Worm (Caenorhabditis elegans) whole organism, late embryonic: ENCODE data around the gene T03F6.6.

ENCODE experiments used
- C08G9.2 ChIP-seq: sonication (generic microtip); optimal IDR thresholded peaks from 2 replicates; lab custom pipeline; 2016; ENCODE audit warnings: mild to moderate bottlenecking, missing genetic modification characterization, moderate library complexity, missing compliant biosample characterization
- F13H6.1 ChIP-seq: sonication (generic microtip); optimal IDR thresholded peaks from 2 replicates; lab custom pipeline; 2016; ENCODE audit warnings: missing genetic modification characterization, missing compliant biosample characterization
- K02D7.2 ChIP-seq: sonication (generic microtip); optimal IDR thresholded peaks from 2 replicates; lab custom pipeline; 2017; ENCODE audit warnings: mild to moderate bottlenecking, missing genetic modification characterization, missing compliant biosample characterization
- K09A11.1 ChIP-seq: sonication (generic microtip); optimal IDR thresholded peaks from 2 replicates; lab custom pipeline; 2017; ENCODE audit warnings: antibody characterized with exemption, mild to moderate bottlenecking, missing genetic modification characterization, missing compliant biosample characterization; ENCODE audit not compliant: insufficient read depth
- T23F11.4 ChIP-seq: fragments of 200-800 bp; sonication (Bioruptor generic); optimal IDR thresholded peaks from 2 replicates; lab custom pipeline; 2018; ENCODE audit warnings: mild to moderate bottlenecking, missing genetic modification characterization, missing compliant biosample characterization
- ahr-1 ChIP-seq: sonication (generic microtip); optimal IDR thresholded peaks from 2 replicates; lab custom pipeline; 2016; ENCODE audit warnings: missing genetic modification characterization, missing compliant biosample characterization
- ama-1 ChIP-seq: fragments of 150-350 bp; optimal IDR thresholded peaks from 2 replicates; lab custom pipeline; 2014
- ceh-14 ChIP-seq: sonication (generic microtip); optimal IDR thresholded peaks from 2 replicates; lab custom pipeline; 2016; ENCODE audit warnings: missing genotype, missing genetic modification characterization, missing compliant biosample characterization
- ceh-18 ChIP-seq: sonication (generic microtip); optimal IDR thresholded peaks from 2 replicates; lab custom pipeline; 2016; ENCODE audit warnings: missing genetic modification characterization, missing compliant biosample characterization
- ceh-24 ChIP-seq: sonication (generic microtip); optimal IDR thresholded peaks from 2 replicates; lab custom pipeline; 2016; ENCODE audit warnings: mild to moderate bottlenecking, missing genetic modification characterization, missing compliant biosample characterization
- ceh-30 ChIP-seq: fragments of 150-350 bp; optimal IDR thresholded peaks from 2 replicates; lab custom pipeline; 2014; ENCODE audit warnings: missing biosample characterization, missing genetic modification characterization
- ceh-31 ChIP-seq: sonication (generic microtip); optimal IDR thresholded peaks from 2 replicates; lab custom pipeline; 2016; ENCODE audit warnings: missing genetic modification characterization, missing compliant biosample characterization
- ceh-6 ChIP-seq: fragments of 200-800 bp; sonication (Bioruptor generic); optimal IDR thresholded peaks from 2 replicates; lab custom pipeline; 2018; ENCODE audit warnings: mild to moderate bottlenecking, missing genetic modification characterization, missing compliant biosample characterization
- ceh-9 ChIP-seq: sonication (generic microtip); optimal IDR thresholded peaks from 2 replicates; lab custom pipeline; 2016; ENCODE audit warnings: mild to moderate bottlenecking, missing genetic modification characterization, inconsistent platforms, missing compliant biosample characterization
- che-1 ChIP-seq: sonication (generic microtip); optimal IDR thresholded peaks from 2 replicates; lab custom pipeline; 2016; ENCODE audit warnings: mild to moderate bottlenecking, missing genetic modification characterization, missing compliant biosample characterization
- dve-1 ChIP-seq: sonication (generic microtip); optimal IDR thresholded peaks from 2 replicates; lab custom pipeline; 2017; ENCODE audit warnings: antibody characterized with exemption, mild to moderate bottlenecking, missing genetic modification characterization, missing compliant biosample characterization
- elt-2 ChIP-seq: sonication (generic microtip); optimal IDR thresholded peaks from 2 replicates; lab custom pipeline; 2016; ENCODE audit warnings: missing genetic modification reagents, missing genetic modification characterization, missing compliant biosample characterization
- ets-4 ChIP-seq: sonication (generic microtip); optimal IDR thresholded peaks from 2 replicates; lab custom pipeline; 2016; ENCODE audit warnings: missing genetic modification characterization, missing compliant biosample characterization
- fax-1 ChIP-seq: sonication (generic microtip); optimal IDR thresholded peaks from 2 replicates; lab custom pipeline; 2016; ENCODE audit warnings: missing genotype, missing genetic modification characterization, missing compliant biosample characterization
- fkh-10 ChIP-seq: fragments of 150-350 bp; optimal IDR thresholded peaks from 2 replicates; lab custom pipeline; 2014; ENCODE audit warnings: missing biosample characterization, missing genetic modification reagents, missing genetic modification characterization
- hlh-6 ChIP-seq: sonication (generic microtip); optimal IDR thresholded peaks from 2 replicates; lab custom pipeline; 2016; ENCODE audit warnings: missing genotype, missing genetic modification characterization, missing compliant biosample characterization
- lim-6 ChIP-seq: sonication (generic microtip); optimal IDR thresholded peaks from 2 replicates; lab custom pipeline; 2016; ENCODE audit warnings: missing genetic modification characterization, missing compliant biosample characterization
- lin-11 ChIP-seq: fragments of 200-800 bp; sonication (Bioruptor generic); optimal IDR thresholded peaks from 2 replicates; lab custom pipeline; 2018; ENCODE audit warnings: mild to moderate bottlenecking, missing genetic modification characterization, missing compliant biosample characterization
- nhr-232 ChIP-seq: sonication (generic microtip); optimal IDR thresholded peaks from 2 replicates; lab custom pipeline; 2016; ENCODE audit warnings: missing genetic modification characterization, missing compliant biosample characterization
- odd-2 ChIP-seq: sonication (generic microtip); optimal IDR thresholded peaks from 2 replicates; lab custom pipeline; 2017; ENCODE audit warnings: antibody characterized with exemption, mild to moderate bottlenecking, missing genetic modification characterization, missing compliant biosample characterization
- pag-3 ChIP-seq: sonication (generic microtip); optimal IDR thresholded peaks from 2 replicates; lab custom pipeline; 2016; ENCODE audit warnings: missing compliant biosample characterization, missing genetic modification characterization, borderline replicate concordance
- pat-9 ChIP-seq: fragments of 200-800 bp; sonication (Bioruptor generic); optimal IDR thresholded peaks from 2 replicates; lab custom pipeline; 2018; ENCODE audit warnings: mild to moderate bottlenecking, missing genetic modification characterization, moderate library complexity, missing compliant biosample characterization
- pax-1 ChIP-seq: fragments of 150-350 bp; optimal IDR thresholded peaks from 2 replicates; lab custom pipeline; 2014; ENCODE audit warnings: missing biosample characterization, missing genetic modification characterization
- pha-4 ChIP-seq: fragments of 150-350 bp; optimal IDR thresholded peaks from 2 replicates; lab custom pipeline; 2018; ENCODE audit warnings: missing biosample characterization, missing genetic modification reagents, missing genetic modification characterization
- pros-1 ChIP-seq: fragments of 150-350 bp; optimal IDR thresholded peaks from 2 replicates; lab custom pipeline; 2014; ENCODE audit warnings: missing biosample characterization, missing genetic modification reagents, missing genetic modification characterization
- rnt-1 ChIP-seq: sonication (generic microtip); optimal IDR thresholded peaks from 2 replicates; lab custom pipeline; 2016; ENCODE audit warnings: missing genetic modification characterization, missing compliant biosample characterization
- sox-2 ChIP-seq: fragments of 200-800 bp; sonication (Bioruptor generic); IDR thresholded peaks from 2 replicates; pipeline ENCODE4 v1.3.6; 2022; ENCODE audit warnings: missing genetic modification reagents, missing genetic modification characterization, missing compliant biosample characterization
- tbx-2 ChIP-seq: sonication (generic microtip); optimal IDR thresholded peaks from 2 replicates; lab custom pipeline; 2016; ENCODE audit warnings: missing genetic modification characterization, missing compliant biosample characterization
- tbx-7 ChIP-seq: sonication (generic microtip); optimal IDR thresholded peaks from 2 replicates; lab custom pipeline; 2016; ENCODE audit warnings: missing genotype, missing genetic modification characterization, missing compliant biosample characterization
- unc-3 ChIP-seq, 2 experiments: fragments of 200-800 bp in 1 of 2; sonication (Bioruptor generic) in 1 of 2; sonication (generic microtip) in 1 of 2; conservative IDR thresholded peaks in 1 of 2; optimal IDR thresholded peaks in 1 of 2; 2 replicates each; pipeline versions ENCODE4 v1.3.6 to Lab custom; 2016 to 2022; ENCODE audit warnings: missing compliant biosample characterization in 2 of 2, missing genetic modification characterization in 2 of 2, missing genetic modification reagents in 1 of 2
- unc-55 ChIP-seq: sonication (generic microtip); optimal IDR thresholded peaks from 2 replicates; lab custom pipeline; 2017; ENCODE audit warnings: missing biosample characterization, missing genetic modification reagents, missing genetic modification characterization

The T03F6.6 gene

ce11 chrIII:13423414-13423813, 43.3 kb upstream of the T03F6.6 start, which contains the start of gene exo-1:
Gene exo-1 (plus strand): TSS chrIII:13423514.
- TF ChIP-seq tbx-2 (tag; lab: Kevin White, UChicago) (peak; percentile 31), F13H6.1 (tag; lab: Kevin White, UChicago) (no peak), rnt-1 (tag; lab: Kevin White, UChicago) (peak; percentile 6), ets-4 (tag; lab: Kevin White, UChicago) (peak; percentile 56), elt-2 (tag; lab: Kevin White, UChicago) (peak; percentile 17), ceh-31 (tag; lab: Kevin White, UChicago) (peak; percentile 63), fax-1 (tag; lab: Kevin White, UChicago) (peak; percentile 28), K09A11.1 (tag; lab: Kevin White, UChicago) (no peak), C08G9.2 (tag; lab: Kevin White, UChicago) (peak; percentile 26)

DNA sequence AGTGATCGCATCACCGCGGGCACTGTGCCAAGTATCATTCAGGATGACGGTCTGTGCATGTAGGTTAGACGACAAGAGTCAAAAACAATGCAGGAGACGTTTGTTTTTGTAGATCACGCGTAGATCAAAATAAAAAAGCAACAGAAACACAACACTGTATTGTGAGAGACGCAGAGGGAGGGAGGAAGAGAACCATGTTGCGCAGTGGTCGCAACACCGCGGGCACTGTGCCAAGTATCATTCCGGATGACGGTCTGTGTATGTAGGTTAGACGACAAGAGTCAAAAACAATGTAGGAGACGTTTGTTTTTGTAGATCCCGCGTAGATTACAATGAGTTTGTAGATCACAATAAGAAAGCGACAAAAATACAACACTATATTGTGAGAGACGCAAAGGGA, 38.9 kb upstream of the T03F6.6 start:
- no peak for TF ChIP-seq fkh-10
- TF ChIP-seq sox-2 (GFP tag; lab: Robert Waterston, UW): no peak
- no peak for TF ChIP-seq lim-6 (tag; lab: Kevin White, UChicago)
- no peak for TF ChIP-seq pax-1 (tag; lab: Kevin White, UChicago)
- no peak for TF ChIP-seq unc-3 (GFP tag; conservative IDR thresholded peaks at IDR 0.05; lab: Robert Waterston, UW)
- TF ChIP-seq unc-3 (tag; optimal IDR thresholded peaks at IDR 0.05; lab: Kevin White, UChicago): no peak
- TF ChIP-seq unc-55: no peak
- TF ChIP-seq pag-3 (tag; lab: Kevin White, UChicago): no peak
- no peak for TF ChIP-seq nhr-232 (tag; lab: Kevin White, UChicago)
- no peak for TF ChIP-seq hlh-6 (tag; lab: Kevin White, UChicago)
- TF ChIP-seq rnt-1 (tag; lab: Kevin White, UChicago): no peak
- no peak for TF ChIP-seq odd-2 (tag; lab: Kevin White, UChicago)
- TF ChIP-seq che-1 (tag; lab: Kevin White, UChicago): no peak
- TF ChIP-seq ceh-30: no peak
- TF ChIP-seq T23F11.4 (GFP tag; lab: Kevin White, UChicago): no peak
- TF ChIP-seq K02D7.2 (tag; lab: Kevin White, UChicago): no peak
- TF ChIP-seq ahr-1: no peak
- TF ChIP-seq ceh-9: no peak

ce11 chrIII:13411202-13411601, 31.1 kb upstream of the T03F6.6 start:
- no peak for TF ChIP-seq dve-1 (tag; lab: Kevin White, UChicago)
- TF ChIP-seq lin-11 (tag; lab: Kevin White, UChicago): no peak
- no peak for TF ChIP-seq unc-3 (GFP tag; conservative IDR thresholded peaks at IDR 0.05; lab: Robert Waterston, UW)
- TF ChIP-seq unc-3 (tag; optimal IDR thresholded peaks at IDR 0.05; lab: Kevin White, UChicago): no peak
- TF ChIP-seq pax-1 (tag; lab: Kevin White, UChicago): no peak
- no peak for TF ChIP-seq ama-1 (lab: Kevin White, UChicago)
- no peak for TF ChIP-seq ceh-14 (tag; lab: Kevin White, UChicago)
- no peak for TF ChIP-seq pros-1 (tag; lab: Kevin White, UChicago)
- TF ChIP-seq ceh-6 (GFP tag; lab: Kevin White, UChicago): no peak
- TF ChIP-seq ceh-24 (tag; lab: Kevin White, UChicago): no peak
- TF ChIP-seq pha-4 (tag; lab: Kevin White, UChicago): no peak
- TF ChIP-seq sox-2 (GFP tag; lab: Robert Waterston, UW): no peak
- TF ChIP-seq ceh-18 (tag; lab: Kevin White, UChicago): no peak
- no peak for TF ChIP-seq K02D7.2 (tag; lab: Kevin White, UChicago)
- TF ChIP-seq tbx-7 (tag; lab: Kevin White, UChicago): no peak
- TF ChIP-seq K09A11.1 (tag; lab: Kevin White, UChicago): no peak
- TF ChIP-seq tbx-2 (tag; lab: Kevin White, UChicago): no peak
- TF ChIP-seq pat-9 (tag; lab: Kevin White, UChicago): no peak
- no peak for TF ChIP-seq ahr-1
- no peak for TF ChIP-seq fax-1 (tag; lab: Kevin White, UChicago)
- no peak for TF ChIP-seq nhr-232 (tag; lab: Kevin White, UChicago)
